Fruit fly (Drosophila melanogaster) Kc167 (cell line): Measurements from ENCODE around the gene dome.

Experiments used
- Sin3A ChIP-seq: fragments of >200 bp; optimal IDR thresholded peaks from 2 replicates; lab custom pipeline; 2018; ENCODE audit warnings: missing external identifiers
- h ChIP-seq: fragments of >200 bp; optimal IDR thresholded peaks from 3 replicates; lab custom pipeline; 2018; ENCODE audit warnings: missing external identifiers
- psq ChIP-seq: fragments of >200 bp; optimal IDR thresholded peaks from 2 replicates; lab custom pipeline; 2017; ENCODE audit warnings: missing external identifiers
- ttk ChIP-seq: sonication (Bioruptor generic); optimal IDR thresholded peaks from 2 replicates; lab custom pipeline; 2017; ENCODE audit warnings: missing external identifiers

dm6 chrX:19692951-19693698 is 9.8 kb upstream of the dome start, which contains the start of gene Mer:
- TF ChIP-seq psq (lab: Kevin White, UChicago) (no peak), h (no peak), ttk (lab: Kevin White, UChicago) (no peak), Sin3A (lab: Kevin White, UChicago) (no peak)
